Worm (Caenorhabditis elegans) whole organism, midembryonic: ENCODE measurements around the gene C42C1.8.

ENCODE experiments used
- T22C8.4 ChIP-seq: fragments of 200-800 bp; sonication (Bioruptor generic); IDR thresholded peaks from 2 replicates; pipeline ENCODE4 v1.3.6; 2022; ENCODE audit warnings: missing genetic modification characterization, missing compliant biosample characterization
- flt-1 ChIP-seq: fragments of 200-800 bp; sonication (Bioruptor generic); IDR thresholded peaks from 2 replicates; pipeline ENCODE4 v1.3.6; 2022; ENCODE audit warnings: missing genetic modification characterization, missing compliant biosample characterization
- klf-2 ChIP-seq: fragments of 200-800 bp; sonication (Bioruptor generic); conservative IDR thresholded peaks from 2 replicates; pipeline ENCODE4 v1.3.6; 2022; ENCODE audit warnings: missing genetic modification reagents, missing genetic modification characterization, missing compliant biosample characterization
- ref-1 ChIP-seq: fragments of 200-800 bp; sonication (Bioruptor generic); conservative IDR thresholded peaks from 2 replicates; pipeline ENCODE4 v1.3.6; 2022; ENCODE audit warnings: missing genetic modification reagents, missing genetic modification characterization, missing compliant biosample characterization
- ztf-23 ChIP-seq: fragments of 200-800 bp; sonication (Bioruptor generic); IDR thresholded peaks from 2 replicates; pipeline ENCODE4 v1.3.6; 2022; ENCODE audit warnings: missing genetic modification reagents, missing genetic modification characterization, missing compliant biosample characterization
- ztf-29 ChIP-seq: fragments of 200-800 bp; sonication (Bioruptor generic); IDR thresholded peaks from 2 replicates; pipeline ENCODE4 v1.3.6; 2022; ENCODE audit warnings: missing genetic modification reagents, missing genetic modification characterization, missing compliant biosample characterization

ce11 chrIV:12335248-12335647 lies 44.4 kb downstream of the C42C1.8 start:
- TF ChIP-seq flt-1 (GFP tag; lab: Robert Waterston, UW): no peak
- TF ChIP-seq ztf-23: no peak
- TF ChIP-seq ref-1 (GFP tag; lab: Robert Waterston, UW): no peak
- TF ChIP-seq klf-2: no peak
- TF ChIP-seq ztf-29 (GFP tag; lab: Robert Waterston, UW): no peak
- no peak for TF ChIP-seq T22C8.4 (GFP tag; lab: Robert Waterston, UW)
